Fruit fly (Drosophila melanogaster) whole organism, embryonic: ENCODE results near the gene mRpL14.

Experiments
- CG10565 ChIP-seq: fragments of 200-800 bp; sonication (Bioruptor generic); optimal IDR thresholded peaks from 3 replicates; lab custom pipeline; 2016; ENCODE audit warnings: missing biosample characterization, mild to moderate bottlenecking, missing genetic modification characterization
- CG1647 ChIP-seq: fragments of 200-800 bp; sonication (Bioruptor generic); optimal IDR thresholded peaks from 3 replicates; lab custom pipeline; 2016; ENCODE audit warnings: missing biosample characterization, missing genetic modification characterization
- CG31365 ChIP-seq: fragments of 200-800 bp; sonication (Bioruptor generic); optimal IDR thresholded peaks from 2 replicates; lab custom pipeline; 2018; ENCODE audit warnings: missing biosample characterization, mild to moderate bottlenecking, missing genetic modification characterization
- CG7372 ChIP-seq: fragments of 200-800 bp; sonication (Bioruptor generic); IDR thresholded peaks from 2 replicates; pipeline ENCODE4 v1.3.6; 2022; ENCODE audit warnings: missing biosample characterization, missing genetic modification characterization
- CG9876 ChIP-seq: fragments of 200-800 bp; sonication (Bioruptor generic); optimal IDR thresholded peaks from 2 replicates; lab custom pipeline; 2016; ENCODE audit warnings: missing biosample characterization, missing genetic modification characterization
- Sin3A ChIP-seq: fragments of >200 bp; optimal IDR thresholded peaks from 2 replicates; lab custom pipeline; 2018
- gem ChIP-seq: fragments of 200-800 bp; sonication (Bioruptor generic); optimal IDR thresholded peaks from 2 replicates; lab custom pipeline; 2019; ENCODE audit warnings: missing biosample characterization, mild to moderate bottlenecking, missing genetic modification characterization, moderate library complexity
- nmo ChIP-seq: fragments of 200-800 bp; sonication (Bioruptor generic); optimal IDR thresholded peaks from 2 replicates; lab custom pipeline; 2018; ENCODE audit warnings: missing biosample characterization, mild to moderate bottlenecking, missing genetic modification characterization, moderate library complexity
- pita ChIP-seq: fragments of 200-800 bp; sonication (Bioruptor generic); optimal IDR thresholded peaks from 2 replicates; lab custom pipeline; 2017; ENCODE audit warnings: missing biosample characterization, mild to moderate bottlenecking, missing genetic modification characterization
- ro ChIP-seq: fragments of 200-800 bp; sonication (Bioruptor generic); IDR thresholded peaks from 2 replicates; pipeline ENCODE4 v1.3.6; 2022; ENCODE audit warnings: missing biosample characterization, missing genetic modification characterization
- schlank ChIP-seq: fragments of 200-800 bp; sonication (Bioruptor generic); optimal IDR thresholded peaks from 2 replicates; lab custom pipeline; 2018; ENCODE audit warnings: missing biosample characterization, mild to moderate bottlenecking, missing genetic modification characterization
- sens-2 ChIP-seq: fragments of 200-800 bp; sonication (Bioruptor generic); IDR thresholded peaks from 2 replicates; pipeline ENCODE4 v1.3.6; 2022; ENCODE audit warnings: missing biosample characterization, missing genetic modification characterization
- vvl ChIP-seq: fragments of 200-800 bp; sonication (Bioruptor generic); IDR thresholded peaks from 2 replicates; pipeline ENCODE4 v1.3.6; 2022; ENCODE audit warnings: missing biosample characterization, missing genetic modification characterization

DNA sequence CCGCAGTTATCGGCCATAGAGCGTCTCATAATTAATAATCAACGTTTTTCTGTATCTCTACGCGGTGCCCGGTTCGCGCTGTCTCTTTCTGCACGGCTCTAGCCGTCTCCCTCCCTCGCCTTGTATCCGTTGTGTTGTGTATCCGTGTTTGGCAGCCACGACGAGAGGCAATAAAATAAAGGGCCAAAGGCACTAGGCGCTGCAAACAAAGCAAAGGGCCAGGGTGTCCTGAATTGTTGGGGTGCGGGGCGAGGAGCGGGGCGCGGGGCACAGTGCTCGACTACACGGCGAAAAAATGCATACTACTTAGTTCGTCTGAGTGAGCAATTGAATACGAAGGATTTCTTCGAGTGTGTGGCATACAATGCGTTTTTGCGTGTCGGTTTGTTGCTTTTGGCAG, 36.9 kb downstream of the mRpL14 start:
- TF ChIP-seq ro (GFP tag; lab: Robert Waterston, UW) (no peak), gem (tag; lab: Kevin White, UChicago) (no peak), sens-2 (GFP tag; lab: Robert Waterston, UW) (no peak), vvl (no peak), CG7372 (GFP tag; lab: Robert Waterston, UW) (no peak), Sin3A (lab: Kevin White, UChicago) (no peak), schlank (no peak), nmo (GFP tag; lab: Kevin White, UChicago) (no peak), CG10565 (GFP tag; lab: Kevin White, UChicago) (no peak), CG9876 (GFP tag; lab: Kevin White, UChicago) (no peak), CG1647 (GFP tag; lab: Kevin White, UChicago) (no peak), CG31365 (tag; lab: Kevin White, UChicago) (no peak), pita (GFP tag; lab: Kevin White, UChicago) (no peak)
